Worm (Caenorhabditis elegans) whole organism, L4/young adult: Measurements from ENCODE around the gene got-1.2.

Experiments used
- W03F9.2 ChIP-seq: fragments of 150-350 bp; optimal IDR thresholded peaks from 2 replicates; lab custom pipeline; 2014; ENCODE audit warnings: missing biosample characterization, missing genetic modification characterization
- dao-5 ChIP-seq: sonication (generic microtip); optimal IDR thresholded peaks from 2 replicates; lab custom pipeline; 2016; ENCODE audit warnings: missing genotype, missing genetic modification characterization, moderate library complexity, missing compliant biosample characterization
- him-1 ChIP-seq: sonication (generic microtip); optimal IDR thresholded peaks from 2 replicates; lab custom pipeline; 2016; ENCODE audit warnings: missing genotype, missing genetic modification reagents, missing genetic modification characterization, missing compliant biosample characterization

Gene got-1.2

DNA sequence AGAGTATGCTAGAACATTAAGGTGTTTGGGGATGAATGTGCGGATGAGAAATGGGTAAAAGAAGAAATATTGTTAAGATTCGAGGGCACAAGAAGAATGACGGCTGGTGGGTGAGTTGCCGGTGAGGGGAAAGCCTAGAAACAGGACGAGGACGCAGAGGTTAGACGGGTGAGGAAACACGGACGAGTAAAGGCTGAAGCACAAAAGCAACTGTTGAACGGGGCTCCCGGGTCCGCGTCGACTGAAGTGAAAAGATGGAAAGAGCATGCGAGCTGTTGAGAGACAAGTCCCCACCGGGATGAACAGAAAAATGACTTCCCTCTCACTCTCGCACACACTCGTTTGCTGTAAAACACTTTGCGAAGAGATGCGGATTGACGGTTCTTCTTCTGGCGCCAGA is 19.0 kb upstream of the got-1.2 start:
- TF ChIP-seq dao-5 (tag; lab: Kevin White, UChicago) (no peak), him-1 (tag; lab: Kevin White, UChicago) (no peak), W03F9.2 (no peak)

DNA sequence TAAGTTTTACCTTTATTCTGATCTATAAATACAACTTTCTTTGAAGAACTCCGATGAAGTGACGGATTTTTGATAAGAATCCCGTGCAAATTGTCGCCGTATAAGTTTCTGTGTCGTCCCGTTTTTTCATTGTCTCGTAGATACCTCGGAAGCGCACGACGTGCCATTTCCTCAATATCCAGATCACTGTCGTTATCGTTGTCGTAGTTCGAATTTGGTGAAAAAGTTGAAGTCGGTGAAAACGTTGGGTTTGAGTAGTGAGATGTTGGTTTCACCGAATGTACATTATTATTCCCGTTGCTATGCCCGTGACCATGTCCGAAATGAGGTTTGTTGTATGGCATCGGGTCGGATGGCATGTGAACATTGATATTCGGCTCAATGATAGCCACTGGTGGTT is 16.8 kb upstream of the got-1.2 start:
- no peak for TF ChIP-seq dao-5 (tag; lab: Kevin White, UChicago)
- TF ChIP-seq him-1 (tag; lab: Kevin White, UChicago): no peak
- TF ChIP-seq W03F9.2: no peak

DNA sequence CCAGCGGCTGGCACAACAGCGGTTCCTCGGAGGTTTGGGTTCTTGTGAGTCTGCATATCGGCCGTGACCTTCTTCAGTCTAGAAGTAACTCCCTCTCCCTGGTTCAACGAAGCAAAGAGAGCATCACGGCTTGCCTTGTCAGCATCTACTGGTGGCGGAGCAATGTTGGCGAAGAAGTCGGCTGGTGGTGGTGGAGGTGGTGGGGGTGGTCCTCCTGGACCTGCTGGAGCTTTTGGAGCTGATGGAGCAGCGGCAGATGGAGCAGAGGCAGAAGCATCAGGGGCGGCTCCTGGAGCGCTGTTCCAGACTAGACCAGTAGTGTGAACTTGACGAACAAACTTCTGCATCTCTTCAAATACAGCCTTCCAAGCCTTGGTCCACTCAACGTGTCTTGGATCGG is 15.6 kb upstream of the got-1.2 start:
- TF ChIP-seq him-1 (tag; lab: Kevin White, UChicago) (no peak), dao-5 (tag; lab: Kevin White, UChicago) (no peak), W03F9.2 (no peak)

DNA sequence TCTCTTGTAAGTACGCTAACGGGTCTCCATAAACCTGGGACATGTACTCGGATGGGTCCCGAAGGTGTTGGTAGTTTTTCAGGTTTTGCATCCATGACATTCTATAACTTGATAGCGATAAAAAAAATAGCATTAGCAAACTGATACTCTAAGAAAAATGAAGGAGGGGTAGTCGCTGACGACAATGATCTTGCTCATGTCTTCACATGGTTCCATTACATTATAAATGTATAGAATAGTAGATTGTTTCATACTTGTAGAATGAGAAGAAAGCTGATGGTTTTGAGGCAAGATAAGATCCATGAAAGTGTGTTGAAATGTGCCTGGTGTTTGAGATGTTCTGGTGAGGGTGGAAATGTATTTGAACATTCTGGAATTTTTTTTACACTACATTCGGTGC is 14.1 kb upstream of the got-1.2 start, which contains the start of gene mec-4:
Gene mec-4 (minus strand): TSS at position 101 of the 400 bp plus-strand sequence.
- TF ChIP-seq dao-5 (tag; lab: Kevin White, UChicago) (no peak), W03F9.2 (no peak), him-1 (tag; lab: Kevin White, UChicago) (no peak)

DNA sequence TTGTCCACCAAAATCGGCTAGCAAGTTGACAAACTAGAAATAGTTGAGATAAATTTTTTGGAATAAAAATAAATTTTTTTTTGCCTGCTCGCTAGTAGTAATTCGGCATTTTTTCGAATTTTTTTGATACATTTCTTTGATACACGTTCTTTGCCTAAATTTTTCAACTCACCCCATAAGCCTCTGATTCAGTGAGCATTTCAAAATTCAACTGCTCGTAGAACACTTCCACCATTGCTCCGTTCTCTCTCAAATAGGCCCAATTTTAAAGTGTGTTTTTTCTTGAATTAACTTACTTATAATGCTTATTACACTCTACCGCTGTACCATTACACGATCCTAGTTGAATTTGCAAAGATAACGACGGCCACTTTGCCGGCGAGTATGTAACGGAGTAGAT is 10.6 kb upstream of the got-1.2 start:
- TF ChIP-seq W03F9.2 (no peak), him-1 (tag; lab: Kevin White, UChicago) (no peak), dao-5 (tag; lab: Kevin White, UChicago) (no peak)

DNA sequence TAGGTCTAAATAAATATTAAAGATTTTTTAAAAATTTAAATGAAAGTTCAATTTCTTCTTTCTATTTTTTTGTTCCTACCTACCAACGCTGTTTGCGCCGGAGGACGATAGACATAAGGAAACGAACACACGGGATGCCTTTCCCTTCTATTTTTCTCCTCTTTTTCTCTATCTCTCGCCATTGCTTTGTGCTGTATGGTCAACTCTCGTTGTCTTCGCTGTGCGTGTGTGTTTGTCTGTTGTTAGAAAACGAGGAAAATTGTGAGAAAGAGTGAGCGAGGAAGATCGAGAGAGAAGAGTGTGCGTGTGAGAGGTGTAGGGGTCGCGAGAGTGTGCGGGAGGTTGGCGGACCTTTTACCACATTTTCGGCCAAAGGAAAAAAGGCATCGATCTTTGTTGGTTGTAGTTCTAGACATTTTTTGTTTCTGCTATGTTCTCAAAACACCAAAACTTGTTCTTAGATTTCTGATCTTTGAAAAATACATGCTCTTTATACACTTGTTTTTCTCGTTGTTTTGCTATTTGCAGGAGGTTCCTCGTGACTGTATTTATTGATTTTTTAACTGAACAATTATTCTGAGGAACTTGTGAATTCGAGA is 6.2 kb upstream of the got-1.2 start:
- TF ChIP-seq W03F9.2 (peak; percentile 23), him-1 (tag; lab: Kevin White, UChicago) (no peak), dao-5 (tag; lab: Kevin White, UChicago) (no peak)

DNA sequence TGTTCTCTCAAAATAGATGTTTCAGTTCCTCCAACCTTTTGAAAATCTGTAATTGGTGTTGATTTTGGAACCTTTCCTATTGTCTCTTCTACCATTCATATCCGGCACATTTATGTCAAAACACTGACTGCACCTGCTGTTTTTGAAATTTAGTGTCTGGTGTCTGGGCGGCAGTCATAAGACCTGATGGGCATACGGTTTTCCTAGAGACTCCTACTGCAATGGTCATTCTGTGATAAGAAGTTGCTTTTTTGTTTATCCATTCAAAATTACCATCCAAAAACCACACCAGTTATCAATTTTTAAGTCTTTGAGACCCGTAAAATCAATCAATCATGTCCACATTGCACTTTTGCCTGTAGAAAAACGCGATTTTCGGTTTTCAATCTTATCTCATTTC is 5.7 kb upstream of the got-1.2 start:
- TF ChIP-seq dao-5 (tag; lab: Kevin White, UChicago): no peak
- no peak for TF ChIP-seq him-1 (tag; lab: Kevin White, UChicago)
- TF ChIP-seq W03F9.2: no peak

DNA sequence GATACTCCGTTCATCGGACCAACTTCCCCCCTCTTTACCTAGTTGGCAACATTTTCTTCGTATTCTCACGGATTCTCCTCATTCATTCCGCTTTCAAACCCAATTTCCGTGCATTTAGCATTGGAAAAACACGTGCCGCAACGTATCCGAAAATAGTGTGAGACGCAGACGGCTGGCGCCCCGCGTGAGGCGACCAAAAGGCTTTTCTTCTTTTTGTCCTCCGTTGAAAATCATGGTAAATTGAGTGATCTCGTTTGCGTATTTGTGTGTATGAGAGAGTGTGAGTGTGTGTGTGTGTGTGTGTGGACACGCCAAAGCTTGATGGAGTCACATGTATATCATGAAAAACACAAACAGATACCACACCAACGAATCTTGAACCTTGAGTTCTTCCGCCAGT is 3.9 kb upstream of the got-1.2 start:
- TF ChIP-seq W03F9.2 (peak; percentile 69), dao-5 (tag; lab: Kevin White, UChicago) (no peak), him-1 (tag; lab: Kevin White, UChicago) (peak; percentile 64)

DNA sequence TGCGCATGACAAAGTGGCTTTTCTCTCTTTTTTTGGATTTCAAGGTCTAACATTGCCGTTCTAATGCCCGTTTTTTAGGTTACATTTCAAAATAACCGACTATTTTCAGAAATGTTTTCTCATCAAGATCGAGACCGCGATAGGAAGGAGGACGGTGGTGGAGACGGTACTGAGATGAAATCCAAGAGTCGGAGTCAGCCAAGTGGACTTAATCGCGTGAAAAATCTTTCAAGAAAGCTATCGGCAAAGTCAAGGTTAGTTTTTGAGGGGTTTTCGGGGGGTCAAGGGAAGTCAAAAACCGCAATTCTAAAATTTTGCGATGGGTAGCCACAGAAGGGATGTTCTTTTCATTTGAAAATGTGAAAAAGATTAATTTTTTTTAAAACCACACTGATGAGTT is 3.1 kb upstream of the got-1.2 start, which contains the start of gene aak-2:
Gene aak-2 (plus strand): TSS at position 110 of the 400 bp plus-strand sequence.
- TF ChIP-seq dao-5 (tag; lab: Kevin White, UChicago) (no peak), him-1 (tag; lab: Kevin White, UChicago) (no peak), W03F9.2 (no peak)

DNA sequence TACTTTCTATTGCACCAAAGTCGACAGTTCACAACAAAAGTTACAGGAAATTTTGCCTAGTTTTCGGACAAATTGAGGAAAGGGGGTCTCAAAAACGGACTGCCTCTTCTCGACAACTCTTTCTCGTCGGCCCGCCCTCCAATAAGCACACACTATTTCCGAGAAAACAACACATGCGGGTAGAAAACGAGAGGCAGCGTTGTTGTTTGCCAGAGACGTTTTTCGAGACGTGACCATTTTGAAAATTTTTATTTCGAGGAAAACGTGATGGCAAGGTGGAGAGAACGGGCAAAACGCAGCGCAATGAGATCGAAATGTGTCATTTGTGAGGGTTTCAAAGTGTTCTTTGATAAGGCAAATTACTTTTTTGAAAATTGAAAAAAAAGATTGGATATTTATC is 544 bp upstream of the got-1.2 start:
- TF ChIP-seq dao-5 (tag; lab: Kevin White, UChicago) (no peak), W03F9.2 (no peak), him-1 (tag; lab: Kevin White, UChicago) (no peak)

DNA sequence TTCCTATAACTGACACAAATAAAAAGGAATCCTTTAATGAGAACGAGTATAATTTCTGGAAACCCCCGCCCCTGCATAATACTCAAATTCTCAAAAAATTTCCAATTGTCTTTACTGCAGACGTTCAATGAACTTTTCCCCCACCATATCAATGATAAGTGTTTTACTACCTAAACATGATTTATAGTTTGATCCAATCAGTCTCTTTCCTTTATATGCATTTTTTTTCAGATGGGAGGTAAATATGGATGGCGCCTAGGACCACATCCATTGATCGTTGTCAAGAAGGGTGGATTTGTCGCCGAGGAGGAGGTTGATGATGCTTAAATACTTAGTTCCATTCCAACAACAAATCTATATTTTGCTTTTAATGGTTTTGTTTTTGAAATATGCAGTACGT is 5.8 kb downstream of the got-1.2 start:
- TF ChIP-seq him-1 (tag; lab: Kevin White, UChicago) (no peak), dao-5 (tag; lab: Kevin White, UChicago) (no peak), W03F9.2 (no peak)

DNA sequence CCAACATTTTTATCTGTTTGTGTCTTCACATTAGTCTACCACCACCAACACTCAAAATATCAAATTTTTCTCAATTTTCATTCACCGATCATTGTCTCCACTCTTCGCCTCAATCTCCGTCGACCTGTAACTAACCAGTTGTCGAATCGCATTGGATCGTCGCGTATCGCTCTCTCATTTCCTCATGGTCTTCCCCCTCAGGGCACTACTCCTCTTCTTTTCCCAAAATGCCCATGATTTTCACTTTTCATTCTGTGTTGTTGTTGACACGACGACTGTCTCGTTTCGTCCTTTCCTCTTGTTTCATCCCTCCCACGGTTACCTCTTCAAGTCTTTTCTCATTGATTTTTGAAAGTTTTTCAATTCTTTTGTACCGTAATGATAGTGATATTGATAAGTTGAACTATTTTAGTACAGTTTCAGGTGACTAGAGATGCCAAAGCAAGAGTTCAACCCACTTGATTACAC is 6.9 kb downstream of the got-1.2 start, which contains the start of gene T01C8.2:
Gene T01C8.2 (plus strand): TSS at position 418 of the 468 bp plus-strand sequence.
- TF ChIP-seq him-1 (tag; lab: Kevin White, UChicago) (no peak), W03F9.2 (no peak)

DNA sequence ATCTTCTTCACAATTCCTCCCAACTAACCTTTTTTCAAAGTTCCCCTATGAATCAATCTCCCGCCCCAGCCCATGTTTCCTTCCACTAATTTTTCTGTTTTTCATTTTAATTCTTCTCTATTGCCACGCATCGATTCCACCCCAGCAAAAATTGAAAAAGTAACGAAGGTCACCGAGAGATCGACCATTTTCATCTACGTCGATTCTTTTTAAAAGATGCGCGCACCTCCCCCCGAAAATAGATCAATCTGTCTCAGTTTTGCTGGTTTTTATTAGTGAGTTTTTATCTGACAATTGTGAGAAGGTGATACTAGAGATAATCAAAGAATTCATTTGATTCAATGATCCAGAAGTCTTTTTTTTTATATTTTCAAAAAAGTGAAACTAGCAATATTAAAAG is 8.9 kb downstream of the got-1.2 start:
- TF ChIP-seq him-1 (tag; lab: Kevin White, UChicago): no peak
- no peak for TF ChIP-seq dao-5 (tag; lab: Kevin White, UChicago)
- no peak for TF ChIP-seq W03F9.2

DNA sequence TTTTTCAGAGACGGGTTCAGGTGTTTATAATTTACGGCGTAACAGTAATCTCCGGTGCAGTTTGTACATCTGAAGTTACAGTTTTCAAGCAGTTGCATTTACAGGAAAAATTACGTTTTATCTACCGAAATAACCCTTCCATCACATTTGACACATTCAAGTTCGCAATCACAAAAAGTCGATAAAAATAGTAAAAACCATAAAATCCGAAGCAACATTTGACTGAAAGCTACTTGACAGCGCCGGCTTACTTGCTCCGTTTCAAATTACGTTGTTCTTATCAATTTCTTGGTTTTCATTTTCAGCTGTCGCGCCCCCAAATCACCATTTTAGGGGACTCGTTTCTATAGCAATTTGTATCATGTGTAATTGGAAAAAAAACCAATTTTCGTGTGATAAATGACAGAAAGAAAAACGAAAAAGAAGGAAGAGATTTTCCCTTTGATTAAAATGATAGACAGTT is 10.1 kb downstream of the got-1.2 start, which contains the start of gene T01C8.3:
Gene T01C8.3 (minus strand): TSS at position 413 of the 463 bp plus-strand sequence.
- TF ChIP-seq him-1 (tag; lab: Kevin White, UChicago) (no peak), dao-5 (tag; lab: Kevin White, UChicago) (no peak), W03F9.2 (no peak)

DNA sequence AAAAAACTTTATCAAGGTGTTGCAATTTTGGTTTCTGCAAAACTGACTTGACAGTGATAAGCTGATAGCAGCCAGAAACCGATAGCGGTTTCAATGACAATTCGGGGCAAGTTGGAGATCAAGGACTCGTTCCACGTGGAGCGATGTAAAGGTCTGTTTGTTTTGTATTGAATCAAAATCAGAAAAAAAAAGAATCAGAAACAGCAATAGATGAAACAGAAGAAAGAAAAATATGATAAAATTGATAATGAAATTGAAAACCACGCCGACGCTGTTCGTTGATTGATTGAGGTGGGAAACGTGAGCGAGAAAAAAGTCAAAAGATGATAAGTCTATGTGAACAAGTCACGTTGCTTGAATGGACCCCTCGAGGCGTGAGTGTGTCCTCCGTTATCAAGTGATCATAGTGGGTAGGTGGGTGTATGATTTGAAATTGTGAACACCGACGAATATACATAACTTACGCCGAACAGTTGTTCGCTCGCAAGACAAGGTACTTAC is 17.5 kb downstream of the got-1.2 start:
- TF ChIP-seq dao-5 (tag; lab: Kevin White, UChicago) (no peak), him-1 (tag; lab: Kevin White, UChicago) (no peak), W03F9.2 (no peak)
